Fruit fly (Drosophila melanogaster): ENCODE data around the gene CG8745.

Gene CG8745

dm6 chr3L:13866780-13867179 is at the start of gene CG8745:
Gene CG8745, minus strand, starts transcription at chr3L:13866905.
- TF ChIP-seq fkh (GFP tag; optimal IDR thresholded peaks at IDR 0.05) (peak; percentile 24), pdm3 (GFP tag; optimal IDR thresholded peaks at IDR 0.05) (no peak)

- TF ChIP-seq fkh (GFP tag; optimal IDR thresholded peaks at IDR 0.05) (peak; percentile 52), fd85E (GFP tag; optimal IDR thresholded peaks at IDR 0.05) (no peak), Sox102F (GFP tag; optimal IDR thresholded peaks at IDR 0.05) (no peak), CG11762 (GFP tag; optimal IDR thresholded peaks at IDR 0.05; ENCODE audit: insufficient read depth) (no peak), net (GFP tag; optimal IDR thresholded peaks at IDR 0.05) (no peak), eg (GFP tag; IDR thresholded peaks at IDR 0.05) (no peak), fd59A (GFP tag; optimal IDR thresholded peaks at IDR 0.05) (no peak), vri (GFP tag; optimal IDR thresholded peaks at IDR 0.05) (no peak), achi (GFP tag; optimal IDR thresholded peaks at IDR 0.05) (no peak)
Observed at dm6 chr3L:13914573-13914972, 47.9 kb upstream of the CG8745 start.

dm6 chr3L:13912777-13913176 is 46.1 kb upstream of the CG8745 start:
- no peak for TF ChIP-seq Blimp-1 (GFP tag; optimal IDR thresholded peaks at IDR 0.05)
- peak; percentile 77 for TF ChIP-seq fkh (GFP tag; optimal IDR thresholded peaks at IDR 0.05)
- TF ChIP-seq CG11294 (GFP tag; IDR thresholded peaks at IDR 0.05), result no peak
- no peak for TF ChIP-seq CG3919 (GFP tag; optimal IDR thresholded peaks at IDR 0.05)

- TF ChIP-seq salr (GFP tag; optimal IDR thresholded peaks at IDR 0.05), result peak in 1 of 2 experiments; percentile 35
- no peak for TF ChIP-seq CG3919 (GFP tag; optimal IDR thresholded peaks at IDR 0.05)
- no peak for TF ChIP-seq Hr38 (GFP tag; optimal IDR thresholded peaks at IDR 0.05)
- TF ChIP-seq Ets21C (GFP tag; optimal IDR thresholded peaks at IDR 0.05), result no peak
- TF ChIP-seq Hr39 (GFP tag; optimal IDR thresholded peaks at IDR 0.05), result no peak
- peak; percentile 36 for TF ChIP-seq Hr4 (GFP tag; optimal IDR thresholded peaks at IDR 0.05)
- no peak for TF ChIP-seq Smox (GFP tag; optimal IDR thresholded peaks at IDR 0.05)
- TF ChIP-seq CG8319 (GFP tag; optimal IDR thresholded peaks at IDR 0.05), result no peak
- no peak for TF ChIP-seq vri (GFP tag; optimal IDR thresholded peaks at IDR 0.05)
- no peak for TF ChIP-seq cyc (GFP tag; optimal IDR thresholded peaks at IDR 0.05)
- TF ChIP-seq eg (GFP tag; IDR thresholded peaks at IDR 0.05), result peak; percentile 48; the same call in 2 of the 3 replicates
- TF ChIP-seq CG6808 (GFP tag; optimal IDR thresholded peaks at IDR 0.05), result no peak
- no peak for TF ChIP-seq CG11762 (GFP tag; optimal IDR thresholded peaks at IDR 0.05; ENCODE audit: insufficient read depth)
- TF ChIP-seq CG32006 (GFP tag; optimal IDR thresholded peaks at IDR 0.05), result peak; percentile 76
- no peak for TF ChIP-seq lz (GFP tag; optimal IDR thresholded peaks at IDR 0.05)
- no peak for TF ChIP-seq CG7368 (GFP tag; optimal IDR thresholded peaks at IDR 0.05)
- no peak for TF ChIP-seq fkh (GFP tag; optimal IDR thresholded peaks at IDR 0.05)
- TF ChIP-seq pdm3 (GFP tag; optimal IDR thresholded peaks at IDR 0.05), result peak; percentile 1
- TF ChIP-seq CG11294 (GFP tag; IDR thresholded peaks at IDR 0.05), result no peak
- no peak for TF ChIP-seq CG11902 (GFP tag; optimal IDR thresholded peaks at IDR 0.05)
- TF ChIP-seq net (GFP tag; optimal IDR thresholded peaks at IDR 0.05), result no peak
- TF ChIP-seq fd59A (GFP tag; optimal IDR thresholded peaks at IDR 0.05), result no peak
- no peak for TF ChIP-seq CG1621 (tag; optimal IDR thresholded peaks at IDR 0.05)
- no peak for TF ChIP-seq ss (GFP tag; optimal IDR thresholded peaks at IDR 0.05)
- TF ChIP-seq CG8119 (GFP tag; IDR thresholded peaks at IDR 0.05), result peak; percentile 71
- TF ChIP-seq Met (GFP tag; optimal IDR thresholded peaks at IDR 0.05), result no peak
- no peak for TF ChIP-seq CG8632 (GFP tag; optimal IDR thresholded peaks at IDR 0.05)
- TF ChIP-seq dac (GFP tag; optimal IDR thresholded peaks at IDR 0.05), result no peak
- no peak for TF ChIP-seq CG9139 (GFP tag; optimal IDR thresholded peaks at IDR 0.05)
- no peak for TF ChIP-seq CG3032 (tag; optimal IDR thresholded peaks at IDR 0.05)
- TF ChIP-seq Blimp-1 (GFP tag; optimal IDR thresholded peaks at IDR 0.05), result no peak
- peak; percentile 42 for TF ChIP-seq CG4318 (GFP tag; optimal IDR thresholded peaks at IDR 0.05)
- no peak for TF ChIP-seq esn (GFP tag; optimal IDR thresholded peaks at IDR 0.05)
- peak; percentile 35 for TF ChIP-seq OdsH (GFP tag; optimal IDR thresholded peaks at IDR 0.05)
- TF ChIP-seq CG10669 (GFP tag; optimal IDR thresholded peaks at IDR 0.05), result no peak
- no peak for TF ChIP-seq CG6854 (GFP tag; optimal IDR thresholded peaks at IDR 0.05)
- TF ChIP-seq Sox15 (GFP tag; optimal IDR thresholded peaks at IDR 0.05), result no peak
- TF ChIP-seq Eip78C (GFP tag), result peak; percentile 49
- TF ChIP-seq CG34406 (GFP tag; optimal IDR thresholded peaks at IDR 0.05), result peak; percentile 5
- peak; percentile 26 for TF ChIP-seq CG10631 (GFP tag; optimal IDR thresholded peaks at IDR 0.05)
- TF ChIP-seq fd85E (GFP tag; optimal IDR thresholded peaks at IDR 0.05), result no peak
Observed at dm6 chr3L:13911649-13912260, 45.0 kb upstream of the CG8745 start.
